Worm (Caenorhabditis elegans): ENCODE results near the gene ttr-36.

- TF ChIP-seq ztf-11 (tag; optimal IDR thresholded peaks at IDR 0.05) (no peak), alr-1 (tag; optimal IDR thresholded peaks at IDR 0.05; ENCODE audit: borderline replicate concordance) (no peak), fkh-10 (GFP tag; optimal IDR thresholded peaks at IDR 0.05) (no peak), isw-1 (GFP tag; IDR thresholded peaks at IDR 0.05) (no peak), ceh-8 (GFP tag; optimal IDR thresholded peaks at IDR 0.05) (no peak), irx-1 (tag; optimal IDR thresholded peaks at IDR 0.05) (no peak), ceh-90 (tag; optimal IDR thresholded peaks at IDR 0.05) (no peak), zag-1 (tag; optimal IDR thresholded peaks at IDR 0.05) (no peak), ama-1 (optimal IDR thresholded peaks at IDR 0.05) (no peak), tbx-2 (tag; optimal IDR thresholded peaks at IDR 0.05) (no peak), hlh-17 (GFP tag; optimal IDR thresholded peaks at IDR 0.05; ENCODE audit: borderline replicate concordance) (no peak), ceh-82 (tag; optimal IDR thresholded peaks at IDR 0.05) (no peak), elt-3 (tag; optimal IDR thresholded peaks at IDR 0.05) (no peak)
Measured at ce11 chrX:6560495-6560894, 49.8 kb downstream of the ttr-36 start.
